Fruit fly (Drosophila melanogaster) whole organism: ENCODE results near the gene Ugt307A1.

ENCODE experiments used
- Dll ChIP-seq: fragments of >200 bp; optimal IDR thresholded peaks from 2 replicates; lab custom pipeline; 2017
- pan ChIP-seq: fragments of >200 bp; optimal IDR thresholded peaks from 2 replicates; lab custom pipeline; 2017
- psq ChIP-seq: fragments of >200 bp; optimal IDR thresholded peaks from 2 replicates; lab custom pipeline; 2017
- usp ChIP-seq: fragments of >200 bp; optimal IDR thresholded peaks from 2 replicates; lab custom pipeline; 2017; ENCODE audit warnings: missing biosample characterization, missing genetic modification characterization, mixed read lengths

DNA sequence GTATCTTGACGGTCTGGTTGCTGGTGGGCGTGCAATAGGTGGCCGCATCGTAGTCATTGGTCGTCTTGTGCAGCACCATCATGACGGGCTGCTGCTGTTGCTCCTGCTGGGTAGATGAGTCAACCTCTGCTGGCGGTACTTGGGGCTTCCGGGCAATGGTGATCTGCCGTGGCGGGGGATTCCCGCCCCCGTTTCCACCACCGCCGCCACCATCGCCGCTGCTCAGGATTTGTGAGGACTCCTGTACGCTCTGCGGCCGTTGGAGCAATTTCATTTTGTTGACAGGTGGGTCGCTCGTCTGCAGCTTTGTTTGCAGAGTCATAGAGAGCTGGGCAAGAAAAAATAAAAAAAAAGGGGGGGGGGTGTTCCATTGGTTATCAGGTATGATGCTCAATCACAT is 41.5 kb upstream of the Ugt307A1 start:
- TF ChIP-seq usp (GFP tag; lab: Kevin White, UChicago): no peak
- TF ChIP-seq pan (lab: Kevin White, UChicago): no peak
- TF ChIP-seq Dll (lab: Kevin White, UChicago): no peak
- no peak for TF ChIP-seq psq
